Worm (Caenorhabditis elegans) whole organism, L4 larva: ENCODE measurements around the gene T26H8.5.
A peak's percentile ranks its signal among the peaks of the same experiment; 100 is the strongest.

Experiments used
- T20F7.1 ChIP-seq: fragments of 200-800 bp; sonication (Bioruptor generic); optimal IDR thresholded peaks from 2 replicates; lab custom pipeline; 2018; ENCODE audit warnings: mild to moderate bottlenecking, missing genetic modification characterization, missing compliant biosample characterization
- T26A8.4 ChIP-seq: fragments of 200-800 bp; sonication (Bioruptor generic); IDR thresholded peaks from 2 replicates; pipeline ENCODE4 v1.3.6; 2022; ENCODE audit warnings: missing genetic modification characterization, missing compliant biosample characterization
- Y48G9A.11 ChIP-seq: fragments of 200-800 bp; sonication (Bioruptor generic); IDR thresholded peaks from 2 replicates; pipeline ENCODE4 v1.3.6; 2022; ENCODE audit warnings: missing genetic modification reagents, missing genetic modification characterization, missing compliant biosample characterization
- ZK546.5 ChIP-seq, 2 experiments: sonication (generic microtip); optimal IDR thresholded peaks; 2 replicates each; lab custom pipeline; 2017; ENCODE audit warnings: missing biosample characterization in 2 of 2, missing genetic modification characterization in 2 of 2
- aha-1 ChIP-seq: fragments of 150-350 bp; peaks from one replicate; lab custom pipeline; 2014; ENCODE audit warnings: missing biosample characterization, missing genetic modification characterization
- attf-4 ChIP-seq: sonication (generic microtip); optimal IDR thresholded peaks from 3 replicates; lab custom pipeline; 2017; ENCODE audit warnings: missing biosample characterization, missing genetic modification characterization
- ceh-62 ChIP-seq: sonication (generic microtip); optimal IDR thresholded peaks from 2 replicates; lab custom pipeline; 2017; ENCODE audit warnings: missing biosample characterization, missing genetic modification characterization
- cey-2 ChIP-seq: sonication (generic microtip); optimal IDR thresholded peaks from 3 replicates; lab custom pipeline; 2017; ENCODE audit warnings: missing genetic modification characterization, mild to moderate bottlenecking, missing compliant biosample characterization, antibody characterized with exemption, borderline replicate concordance; ENCODE audit not compliant: insufficient read depth
- ctbp-1 ChIP-seq: fragments of 200-800 bp; sonication (Bioruptor generic); IDR thresholded peaks from 2 replicates; pipeline ENCODE4 v1.3.6; 2022; ENCODE audit warnings: missing genetic modification reagents, missing genetic modification characterization, missing compliant biosample characterization
- daf-12 ChIP-seq: fragments of 150-350 bp; optimal IDR thresholded peaks from 2 replicates; lab custom pipeline; 2014; ENCODE audit warnings: missing biosample characterization, missing genetic modification reagents, missing genetic modification characterization
- daf-19 ChIP-seq: fragments of 200-800 bp; sonication (Bioruptor generic); conservative IDR thresholded peaks from 2 replicates; pipeline ENCODE4 v1.3.6; 2022; ENCODE audit warnings: missing genetic modification characterization, missing compliant biosample characterization
- duxl-1 ChIP-seq: sonication (generic microtip); optimal IDR thresholded peaks from 2 replicates; lab custom pipeline; 2016; ENCODE audit warnings: mild to moderate bottlenecking, missing genetic modification characterization, moderate library complexity, missing compliant biosample characterization; ENCODE audit not compliant: poor library complexity
- hlh-30 ChIP-seq: sonication (generic microtip); optimal IDR thresholded peaks from 2 replicates; lab custom pipeline; 2017; ENCODE audit warnings: antibody characterized with exemption, mild to moderate bottlenecking, missing genetic modification characterization, missing compliant biosample characterization; ENCODE audit not compliant: insufficient read depth
- hmg-1.1 ChIP-seq: fragments of 200-800 bp; sonication (Bioruptor generic); IDR thresholded peaks from 2 replicates; pipeline ENCODE4 v1.3.6; 2022; ENCODE audit warnings: missing genetic modification reagents, missing genetic modification characterization, missing compliant biosample characterization
- jun-1 ChIP-seq: fragments of 150-350 bp; optimal IDR thresholded peaks from 2 replicates; lab custom pipeline; 2014; ENCODE audit warnings: missing biosample characterization, missing genetic modification reagents, missing genetic modification characterization
- lim-7 ChIP-seq: fragments of 200-800 bp; sonication (Bioruptor generic); IDR thresholded peaks from 2 replicates; pipeline ENCODE4 v1.3.6; 2022; ENCODE audit warnings: missing genetic modification characterization, missing compliant biosample characterization
- lin-13 ChIP-seq: fragments of 150-350 bp; optimal IDR thresholded peaks from 2 replicates; lab custom pipeline; 2014; ENCODE audit warnings: missing biosample characterization, missing genetic modification reagents, missing genetic modification characterization
- lin-38 ChIP-seq: fragments of 200-800 bp; sonication (Bioruptor generic); IDR thresholded peaks from 2 replicates; pipeline ENCODE4 v1.3.6; 2022; ENCODE audit warnings: missing genetic modification reagents, missing genetic modification characterization, missing compliant biosample characterization
- lir-3 ChIP-seq: sonication (generic microtip); optimal IDR thresholded peaks from 2 replicates; lab custom pipeline; 2016; ENCODE audit warnings: mild to moderate bottlenecking, missing genetic modification characterization, missing compliant biosample characterization
- madf-9 ChIP-seq: fragments of 200-800 bp; sonication (Bioruptor generic); conservative IDR thresholded peaks from 2 replicates; pipeline ENCODE4 v1.3.6; 2022; ENCODE audit warnings: missing genetic modification reagents, missing genetic modification characterization, missing compliant biosample characterization
- mdl-1 ChIP-seq, 2 experiments: fragments of 150-350 bp in 1 of 2; sonication (generic microtip) in 1 of 2; optimal IDR thresholded peaks; 2 replicates each; lab custom pipeline; 2014 to 2017; ENCODE audit warnings: missing biosample characterization in 2 of 2, missing genetic modification characterization in 2 of 2
- mep-1 ChIP-seq: fragments of 150-350 bp; sonication (generic microtip); optimal IDR thresholded peaks from 3 replicates; lab custom pipeline; 2014; ENCODE audit warnings: missing biosample characterization, missing genetic modification characterization
- mes-2 ChIP-seq: sonication (generic microtip); optimal IDR thresholded peaks from 2 replicates; lab custom pipeline; 2016; ENCODE audit warnings: missing genotype, mild to moderate bottlenecking, missing genetic modification characterization, missing compliant biosample characterization; ENCODE audit not compliant: poor library complexity, severe bottlenecking
- mxl-3 ChIP-seq: fragments of 200-800 bp; sonication (Bioruptor generic); optimal IDR thresholded peaks from 2 replicates; lab custom pipeline; 2018; ENCODE audit warnings: mild to moderate bottlenecking, missing genetic modification characterization, missing compliant biosample characterization
- nhr-10 ChIP-seq: fragments of 150-350 bp; optimal IDR thresholded peaks from 2 replicates; lab custom pipeline; 2014; ENCODE audit warnings: missing biosample characterization, missing genetic modification characterization
- nhr-102 ChIP-seq: sonication (generic microtip); optimal IDR thresholded peaks from 2 replicates; lab custom pipeline; 2016; ENCODE audit warnings: mild to moderate bottlenecking, missing genetic modification characterization, moderate library complexity, missing compliant biosample characterization
- nhr-11 ChIP-seq: fragments of 150-350 bp; optimal IDR thresholded peaks from 2 replicates; lab custom pipeline; 2014; ENCODE audit warnings: missing biosample characterization, missing genetic modification characterization
- nhr-42 ChIP-seq: fragments of 200-800 bp; sonication (Bioruptor generic); IDR thresholded peaks from 2 replicates; pipeline ENCODE4 v1.3.6; 2022; ENCODE audit warnings: missing genetic modification characterization, missing compliant biosample characterization
- nhr-77 ChIP-seq: fragments of 150-350 bp; optimal IDR thresholded peaks from 2 replicates; lab custom pipeline; 2014; ENCODE audit warnings: missing biosample characterization, missing genetic modification characterization
- snpc-1.2 ChIP-seq: fragments of 200-800 bp; sonication (Bioruptor generic); IDR thresholded peaks from 2 replicates; pipeline ENCODE4 v1.3.6; 2022; ENCODE audit warnings: missing genetic modification reagents, missing genetic modification characterization, missing compliant biosample characterization
- spr-3 ChIP-seq: fragments of 200-800 bp; sonication (Bioruptor generic); optimal IDR thresholded peaks from 2 replicates; lab custom pipeline; 2018; ENCODE audit warnings: mild to moderate bottlenecking, missing genetic modification characterization, missing compliant biosample characterization
- tag-97 ChIP-seq: fragments of 200-800 bp; sonication (Bioruptor generic); IDR thresholded peaks from 2 replicates; pipeline ENCODE4 v1.3.6; 2022; ENCODE audit warnings: missing genetic modification characterization, missing compliant biosample characterization
- unc-130 ChIP-seq: sonication (generic microtip); optimal IDR thresholded peaks from 2 replicates; lab custom pipeline; 2016; ENCODE audit warnings: missing genetic modification reagents, missing genetic modification characterization, missing compliant biosample characterization
- unc-62 ChIP-seq, 3 experiments: fragments of 150-350 bp in 1 of 3; sonication (generic microtip); optimal IDR thresholded peaks in 2 of 3; peaks in 1 of 3; 1 replicate in 1 of 3; 2 replicates in 2 of 3; lab custom pipeline; 2014 to 2017; ENCODE audit warnings: missing biosample characterization in 3 of 3, missing genetic modification characterization in 3 of 3, missing genetic modification reagents in 3 of 3, missing genotype in 1 of 3
- zfp-2 ChIP-seq: sonication (generic microtip); optimal IDR thresholded peaks from 2 replicates; lab custom pipeline; 2016; ENCODE audit warnings: mild to moderate bottlenecking, missing genetic modification characterization, missing compliant biosample characterization
- zip-11 ChIP-seq: fragments of 200-800 bp; sonication (Bioruptor generic); IDR thresholded peaks from 2 replicates; pipeline ENCODE4 v1.3.6; 2022; ENCODE audit warnings: missing genetic modification characterization, missing compliant biosample characterization
- zip-2 ChIP-seq: fragments of 150-350 bp; optimal IDR thresholded peaks from 2 replicates; lab custom pipeline; 2014; ENCODE audit warnings: missing biosample characterization, missing genetic modification characterization

T26H8.5 gene

DNA sequence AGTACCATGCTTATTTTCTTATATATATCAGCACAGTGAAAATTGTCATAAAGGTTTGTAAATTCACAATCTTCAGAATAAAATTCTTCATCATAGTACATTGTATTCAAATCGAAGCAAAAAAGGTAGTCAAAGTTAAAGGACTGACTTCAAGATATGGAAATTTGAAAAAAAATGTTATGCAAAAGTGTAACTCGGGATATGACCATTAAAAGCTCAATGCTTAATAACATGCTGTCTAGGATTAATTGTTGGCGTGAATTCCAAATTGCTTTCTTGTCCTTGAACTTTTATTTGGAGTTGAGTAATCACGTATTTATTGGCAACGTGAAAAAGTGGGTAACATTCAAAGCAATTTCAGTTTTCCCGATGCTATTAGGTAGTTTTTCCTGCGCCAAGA, 30.6 kb downstream of the T26H8.5 start, which contains the start of gene srw-16:
Gene srw-16 (minus strand): TSS at position 101 of the 400 bp plus-strand sequence.
- TF ChIP-seq lir-3 (tag; lab: Kevin White, UChicago) (no peak), attf-4 (tag; lab: Kevin White, UChicago) (no peak), zip-2 (tag; lab: Kevin White, UChicago) (no peak), zfp-2 (tag; lab: Kevin White, UChicago) (no peak), ceh-62 (tag; lab: Kevin White, UChicago) (no peak), tag-97 (GFP tag; lab: Robert Waterston, UW) (no peak), madf-9 (no peak), snpc-1.2 (GFP tag; lab: Robert Waterston, UW) (no peak), T20F7.1 (GFP tag; lab: Kevin White, UChicago) (no peak), nhr-42 (no peak)

- TF ChIP-seq aha-1 (peak; percentile 65), nhr-10 (no peak)
Measured at ce11 chrV:15272263-15272662, 33.1 kb downstream of the T26H8.5 start, which contains the start of gene T10H4.4. Gene T10H4.4 (minus strand): TSS chrV:15272363.

- TF ChIP-seq unc-62 (GFP tag; optimal IDR thresholded peaks at IDR 0.05 in 1 of 2; lab: Kevin White, UChicago) (peak in 1 of 2 experiments; percentile 56), unc-62 (tag; optimal IDR thresholded peaks at IDR 0.05; lab: Kevin White, UChicago) (no peak), hmg-1.1 (GFP tag; lab: Robert Waterston, UW) (no peak)
Measured at ce11 chrV:15268302-15268701, 37.1 kb downstream of the T26H8.5 start, which contains the start of gene srw-22. Gene srw-22 (plus strand): TSS chrV:15268602.

- no peak for TF ChIP-seq hlh-30 (tag; lab: Kevin White, UChicago)
- no peak for TF ChIP-seq zip-2 (tag; lab: Kevin White, UChicago)
- no peak for TF ChIP-seq nhr-102 (tag; lab: Kevin White, UChicago)
- no peak for TF ChIP-seq lim-7 (GFP tag; lab: Robert Waterston, UW)
- TF ChIP-seq ZK546.5 (tag; optimal IDR thresholded peaks at IDR 0.05; lab: Kevin White, UChicago) = no peak
- TF ChIP-seq daf-12 (tag; lab: Kevin White, UChicago) = no peak
- no peak for TF ChIP-seq zip-11
- no peak for TF ChIP-seq mxl-3 (GFP tag; lab: Kevin White, UChicago)
- no peak for TF ChIP-seq T26A8.4 (GFP tag; lab: Robert Waterston, UW)
- no peak for TF ChIP-seq spr-3
- no peak for TF ChIP-seq Y48G9A.11
- no peak for TF ChIP-seq duxl-1 (tag; lab: Kevin White, UChicago)
- TF ChIP-seq jun-1 (tag; lab: Kevin White, UChicago) = no peak
- no peak for TF ChIP-seq madf-9
- TF ChIP-seq lin-13 (GFP tag; lab: Kevin White, UChicago) = no peak
- no peak for TF ChIP-seq lin-38 (GFP tag; lab: Robert Waterston, UW)
- TF ChIP-seq unc-130 = no peak
- no peak for TF ChIP-seq nhr-11 (tag; lab: Kevin White, UChicago)
- TF ChIP-seq mes-2 (tag; lab: Kevin White, UChicago) = no peak
- no peak for TF ChIP-seq T20F7.1 (GFP tag; lab: Kevin White, UChicago)
Measured at ce11 chrV:15267405-15267804, 38.0 kb downstream of the T26H8.5 start, which contains the start of gene T10H4.13. Gene T10H4.13 (minus strand): TSS chrV:15267505.

- no peak for TF ChIP-seq mdl-1 (tag; optimal IDR thresholded peaks at IDR 0.05; lab: Kevin White, UChicago)
- no peak for TF ChIP-seq T26A8.4 (GFP tag; lab: Robert Waterston, UW)
- no peak for TF ChIP-seq mep-1
- TF ChIP-seq daf-19 (GFP tag; lab: Robert Waterston, UW) = no peak
- TF ChIP-seq nhr-77 = no peak
- no peak for TF ChIP-seq nhr-11 (tag; lab: Kevin White, UChicago)
- no peak for TF ChIP-seq cey-2
- TF ChIP-seq ctbp-1 (GFP tag; lab: Robert Waterston, UW) = no peak
Measured at ce11 chrV:15265814-15266213, 39.6 kb downstream of the T26H8.5 start, which contains the start of gene M01B2.13. Gene M01B2.13 (minus strand): TSS chrV:15265914.
